Fruit fly (Drosophila melanogaster): ENCODE results near the gene Alp12.

Gene Alp12

dm6 chr2L:19425765-19426329 is 2.0 kb downstream of the Alp12 start (continued):
- TF ChIP-seq CG18599 (GFP tag; optimal IDR thresholded peaks at IDR 0.05) = peak; percentile 80
- TF ChIP-seq CG6683 (GFP tag; optimal IDR thresholded peaks at IDR 0.05) = no peak
- TF ChIP-seq CG3995 (GFP tag; optimal IDR thresholded peaks at IDR 0.05) = peak; percentile 29
- peak; percentile 65 for TF ChIP-seq sob (GFP tag; IDR thresholded peaks at IDR 0.05)
- peak; percentile 31 for TF ChIP-seq YL-1 (GFP tag; optimal IDR thresholded peaks at IDR 0.05)
- TF ChIP-seq Atf6 (GFP tag; IDR thresholded peaks at IDR 0.05) = peak; percentile 77
- TF ChIP-seq CG9797 (GFP tag; optimal IDR thresholded peaks at IDR 0.05) = no peak
- no peak for TF ChIP-seq CG3838 (GFP tag; optimal IDR thresholded peaks at IDR 0.05)
- TF ChIP-seq hth (optimal IDR thresholded peaks at IDR 0.05) = no peak
- peak; percentile 74 for TF ChIP-seq Ada2b (GFP tag; IDR thresholded peaks at IDR 0.05)
- peak; percentile 34 for TF ChIP-seq CG4282 (GFP tag; optimal IDR thresholded peaks at IDR 0.05)
- TF ChIP-seq CG9437 (GFP tag; optimal IDR thresholded peaks at IDR 0.05) = peak; percentile 44
- no peak for TF ChIP-seq gt (GFP tag; IDR thresholded peaks at IDR 0.05)
- TF ChIP-seq CG8478 (optimal IDR thresholded peaks at IDR 0.05) = no peak
- peak; percentile 62 for TF ChIP-seq Dek (tag; optimal IDR thresholded peaks at IDR 0.05)
- TF ChIP-seq CG43689 (GFP tag; IDR thresholded peaks at IDR 0.05) = peak; percentile 53
- no peak for TF ChIP-seq zen2 (GFP tag; IDR thresholded peaks at IDR 0.05; ENCODE audit: partially characterized antibody)
- TF ChIP-seq Gug (GFP tag; IDR thresholded peaks at IDR 0.05) = peak; percentile 76
- TF ChIP-seq fu2 (GFP tag; optimal IDR thresholded peaks at IDR 0.05) = peak; percentile 38
- peak; percentile 12 for TF ChIP-seq Bdp1 (GFP tag; optimal IDR thresholded peaks at IDR 0.05)
- TF ChIP-seq scrt (GFP tag; optimal IDR thresholded peaks at IDR 0.05) = peak; percentile 53
- peak; percentile 38 for TF ChIP-seq CG13894 (tag; optimal IDR thresholded peaks at IDR 0.05)
- TF ChIP-seq Lim3 (GFP tag; IDR thresholded peaks at IDR 0.05) = 0 out of 2 replicates have a peak, but pooled peaks have one; percentile 8
- peak; percentile 39 for TF ChIP-seq Usf (GFP tag; optimal IDR thresholded peaks at IDR 0.05)
- TF ChIP-seq Spps (tag; optimal IDR thresholded peaks at IDR 0.05) = no peak
- peak; percentile 47 for TF ChIP-seq CG12219 (GFP tag; optimal IDR thresholded peaks at IDR 0.05)
- peak; percentile 82 for TF ChIP-seq CG17361 (GFP tag; IDR thresholded peaks at IDR 0.05)
- peak; percentile 51 for TF ChIP-seq CG10267 (tag; optimal IDR thresholded peaks at IDR 0.05)
- TF ChIP-seq Atf3 (GFP tag; optimal IDR thresholded peaks at IDR 0.05) = peak; percentile 25
- TF ChIP-seq p53 (GFP tag; optimal IDR thresholded peaks at IDR 0.05) = no peak
- TF ChIP-seq sr (GFP tag; IDR thresholded peaks at IDR 0.05) = no peak
- TF ChIP-seq maf-S (GFP tag; optimal IDR thresholded peaks at IDR 0.05) = peak; percentile 32
- peak; percentile 39 for TF ChIP-seq CG9876 (GFP tag; optimal IDR thresholded peaks at IDR 0.05)
- TF ChIP-seq CG7786 (GFP tag; optimal IDR thresholded peaks at IDR 0.05) = peak; percentile 24
- TF ChIP-seq br (optimal IDR thresholded peaks at IDR 0.05) = no peak
- no peak for TF ChIP-seq CG17186 (GFP tag; optimal IDR thresholded peaks at IDR 0.05)
- peak; percentile 86 for TF ChIP-seq Rfx (GFP tag; IDR thresholded peaks at IDR 0.05)
- TF ChIP-seq Rx (GFP tag; IDR thresholded peaks at IDR 0.05) = peak; percentile 55
- TF ChIP-seq CG7357 (GFP tag; IDR thresholded peaks at IDR 0.05) = no peak
- no peak for TF ChIP-seq h (optimal IDR thresholded peaks at IDR 0.05)
- TF ChIP-seq GATAe (GFP tag; conservative IDR thresholded peaks at IDR 0.05) = peak; percentile 43; the same call in 1 of the 2 replicates
- TF ChIP-seq HLHmδ (GFP tag; optimal IDR thresholded peaks at IDR 0.05) = no peak
- TF ChIP-seq CG6854 (GFP tag; optimal IDR thresholded peaks at IDR 0.05) = peak; percentile 7
- peak; percentile 16; the same call in 1 of the 2 replicates for TF ChIP-seq Poxn (GFP tag; IDR thresholded peaks at IDR 0.05)
- peak; percentile 66 for TF ChIP-seq NfI (GFP tag; optimal IDR thresholded peaks at IDR 0.05)
- TF ChIP-seq gro (GFP tag; optimal IDR thresholded peaks at IDR 0.05) = peak; percentile 27
- peak; percentile 75; the same call in 2 of the 3 replicates for TF ChIP-seq ase (GFP tag; IDR thresholded peaks at IDR 0.05)
- TF ChIP-seq otp (GFP tag; IDR thresholded peaks at IDR 0.05) = peak; percentile 94
- peak; percentile 79 for TF ChIP-seq Meics (GFP tag; optimal IDR thresholded peaks at IDR 0.05)
- TF ChIP-seq her (GFP tag; optimal IDR thresholded peaks at IDR 0.05) = peak; percentile 22
- TF ChIP-seq CG7963 (GFP tag; IDR thresholded peaks at IDR 0.05; ENCODE audit: partially characterized antibody) = no peak
- peak; percentile 71 for TF ChIP-seq Fer3 (tag; optimal IDR thresholded peaks at IDR 0.05)

Measured in whole organism, embryonic.